Worm (Caenorhabditis elegans) whole organism, L1 larva: ENCODE results near the gene F42G4.7.

Experiments used
- aly-2 ChIP-seq: fragments of 150-350 bp; optimal IDR thresholded peaks from 2 replicates; lab custom pipeline; 2014; ENCODE audit warnings: missing biosample characterization, missing genetic modification characterization
- efl-3 ChIP-seq: fragments of 200-800 bp; sonication (Bioruptor generic); optimal IDR thresholded peaks from 2 replicates; lab custom pipeline; 2018; ENCODE audit warnings: mild to moderate bottlenecking, missing genetic modification characterization, missing compliant biosample characterization
- mab-9 ChIP-seq: fragments of 200-800 bp; sonication (Bioruptor generic); IDR thresholded peaks from 2 replicates; pipeline ENCODE4 v1.3.6; 2022; ENCODE audit warnings: missing genetic modification reagents, missing genetic modification characterization, missing compliant biosample characterization
- mdl-1 ChIP-seq, 2 experiments: fragments of 150-350 bp; optimal IDR thresholded peaks; 2 replicates each; lab custom pipeline; 2014 to 2017; ENCODE audit warnings: missing biosample characterization in 2 of 2, missing genetic modification characterization in 2 of 2, inconsistent platforms in 1 of 2
- nhr-77 ChIP-seq: fragments of 150-350 bp; optimal IDR thresholded peaks from 2 replicates; lab custom pipeline; 2014; ENCODE audit warnings: missing biosample characterization, missing genetic modification characterization

ce11 chrII:13029290-13030050 is 17.6 kb downstream of the F42G4.7 start:
- TF ChIP-seq mab-9 (GFP tag; lab: Robert Waterston, UW) (no peak), mdl-1 (tag; optimal IDR thresholded peaks at IDR 0.05; lab: Kevin White, UChicago) (no peak), aly-2 (no peak), nhr-77 (tag; lab: Kevin White, UChicago) (no peak), efl-3 (no peak)
